Fruit fly (Drosophila melanogaster) whole organism, embryonic: Measurements from ENCODE around the gene CG15927.

Source experiments
- Ada2b ChIP-seq: fragments of 200-800 bp; sonication (Bioruptor generic); IDR thresholded peaks from 2 replicates; pipeline ENCODE4 v1.3.6; 2022; ENCODE audit warnings: missing biosample characterization, missing genetic modification characterization
- Atf-2 ChIP-seq: fragments of 200-800 bp; sonication (Bioruptor generic); optimal IDR thresholded peaks from 2 replicates; lab custom pipeline; 2016; ENCODE audit warnings: missing biosample characterization, missing genetic modification characterization
- Atf6 ChIP-seq: fragments of 200-800 bp; sonication (Bioruptor generic); IDR thresholded peaks from 2 replicates; pipeline ENCODE4 v1.3.6; 2022; ENCODE audit warnings: missing biosample characterization, missing genetic modification characterization
- B-H1 ChIP-seq: fragments of 200-800 bp; sonication (Bioruptor generic); IDR thresholded peaks from 3 replicates; pipeline ENCODE4 v1.3.6; 2022; ENCODE audit warnings: missing biosample characterization, missing genetic modification characterization
- CG10979 ChIP-seq: fragments of 200-800 bp; sonication (Bioruptor generic); optimal IDR thresholded peaks from 2 replicates; lab custom pipeline; 2018; ENCODE audit warnings: missing biosample characterization, mild to moderate bottlenecking, missing genetic modification characterization, moderate library complexity
- CG11085 ChIP-seq: fragments of 200-800 bp; sonication (Bioruptor generic); IDR thresholded peaks from 2 replicates; pipeline ENCODE4 v1.3.6; 2022; ENCODE audit warnings: missing biosample characterization, missing genetic modification characterization
- CG11723 ChIP-seq: fragments of 200-800 bp; sonication (Bioruptor generic); optimal IDR thresholded peaks from 2 replicates; lab custom pipeline; 2017; ENCODE audit warnings: missing biosample characterization, mild to moderate bottlenecking, missing genetic modification characterization
- CG14860 ChIP-seq: fragments of 200-800 bp; sonication (Bioruptor generic); IDR thresholded peaks from 3 replicates; pipeline ENCODE4 v1.3.6; 2022; ENCODE audit warnings: missing biosample characterization, missing genetic modification characterization; ENCODE audit not compliant: partially characterized antibody
- CG15601 ChIP-seq: fragments of 200-800 bp; sonication (Bioruptor generic); optimal IDR thresholded peaks from 3 replicates; lab custom pipeline; 2019; ENCODE audit warnings: missing biosample characterization, mild to moderate bottlenecking, missing genetic modification characterization, moderate library complexity
- CG1602 ChIP-seq: fragments of 200-800 bp; sonication (Bioruptor generic); optimal IDR thresholded peaks from 3 replicates; lab custom pipeline; 2016; ENCODE audit warnings: missing biosample characterization, missing genetic modification characterization
- CG1603 ChIP-seq: fragments of 200-800 bp; sonication (Bioruptor generic); optimal IDR thresholded peaks from 2 replicates; lab custom pipeline; 2019; ENCODE audit warnings: missing biosample characterization, mild to moderate bottlenecking, missing genetic modification characterization, moderate library complexity
- CG1792 ChIP-seq: fragments of 200-800 bp; sonication (Bioruptor generic); optimal IDR thresholded peaks from 2 replicates; lab custom pipeline; 2016; ENCODE audit warnings: missing biosample characterization, missing genetic modification characterization
- CG18619 ChIP-seq: fragments of 200-800 bp; sonication (Bioruptor generic); optimal IDR thresholded peaks from 3 replicates; lab custom pipeline; 2017; ENCODE audit warnings: missing biosample characterization, mild to moderate bottlenecking, missing genetic modification characterization
- CG18764 ChIP-seq: fragments of 200-800 bp; sonication (Bioruptor generic); optimal IDR thresholded peaks from 3 replicates; lab custom pipeline; 2016; ENCODE audit warnings: missing biosample characterization, missing genetic modification characterization
- CG30020 ChIP-seq: fragments of 200-800 bp; optimal IDR thresholded peaks from 2 replicates; lab custom pipeline; 2019; ENCODE audit warnings: missing biosample characterization, mild to moderate bottlenecking, missing genetic modification characterization, moderate library complexity
- CG7372 ChIP-seq: fragments of 200-800 bp; sonication (Bioruptor generic); IDR thresholded peaks from 2 replicates; pipeline ENCODE4 v1.3.6; 2022; ENCODE audit warnings: missing biosample characterization, missing genetic modification characterization
- CG8765 ChIP-seq: fragments of 200-800 bp; sonication (Bioruptor generic); IDR thresholded peaks from 2 replicates; pipeline ENCODE4 v1.3.6; 2022; ENCODE audit warnings: missing biosample characterization, missing genetic modification characterization
- CG8944 ChIP-seq: fragments of 200-800 bp; sonication (Bioruptor generic); optimal IDR thresholded peaks from 3 replicates; lab custom pipeline; 2016; ENCODE audit warnings: missing biosample characterization, missing genetic modification characterization
- CG9817 ChIP-seq: fragments of 200-800 bp; sonication (Bioruptor generic); optimal IDR thresholded peaks from 2 replicates; lab custom pipeline; 2018; ENCODE audit warnings: missing biosample characterization, mild to moderate bottlenecking, missing genetic modification characterization, moderate library complexity
- D19A ChIP-seq: fragments of 200-800 bp; optimal IDR thresholded peaks from 3 replicates; lab custom pipeline; 2019; ENCODE audit warnings: missing biosample characterization, mild to moderate bottlenecking, missing genetic modification characterization, moderate library complexity
- Dfd ChIP-seq, 2 experiments: fragments of >200 bp; optimal IDR thresholded peaks; 2 replicates each; lab custom pipeline; 2017; ENCODE audit warnings: missing biosample characterization in 2 of 2, missing genetic modification characterization in 2 of 2
- Dip2 ChIP-seq: fragments of 200-800 bp; sonication (Bioruptor generic); IDR thresholded peaks from 2 replicates; pipeline ENCODE4 v1.3.6; 2022; ENCODE audit warnings: missing biosample characterization, missing genetic modification characterization
- Dp ChIP-seq: fragments of 200-800 bp; sonication (Bioruptor generic); optimal IDR thresholded peaks from 2 replicates; lab custom pipeline; 2018; ENCODE audit warnings: missing biosample characterization, mild to moderate bottlenecking, missing genetic modification characterization, moderate library complexity
- Eip74EF ChIP-seq, 2 experiments: fragments of 200-800 bp in 1 of 2; fragments of >200 bp in 1 of 2; sonication (Bioruptor generic) in 1 of 2; optimal IDR thresholded peaks; 2 replicates each; lab custom pipeline; 2017 to 2019; ENCODE audit warnings: missing biosample characterization in 2 of 2, missing genetic modification characterization in 2 of 2, mild to moderate bottlenecking in 1 of 2, moderate library complexity in 1 of 2
- Fer3 ChIP-seq: fragments of 200-800 bp; sonication (Bioruptor generic); optimal IDR thresholded peaks from 2 replicates; lab custom pipeline; 2018; ENCODE audit warnings: missing biosample characterization, mild to moderate bottlenecking, missing genetic modification characterization, moderate library complexity
- H15 ChIP-seq: fragments of 200-800 bp; sonication (Bioruptor generic); IDR thresholded peaks from 3 replicates; pipeline ENCODE4 v1.3.6; 2022; ENCODE audit warnings: missing biosample characterization, missing genetic modification characterization
- HLH54F ChIP-seq: fragments of 200-800 bp; sonication (Bioruptor generic); optimal IDR thresholded peaks from 3 replicates; lab custom pipeline; 2016; ENCODE audit warnings: missing biosample characterization, missing genetic modification characterization
- HmgZ ChIP-seq: fragments of 200-800 bp; sonication (Bioruptor generic); optimal IDR thresholded peaks from 2 replicates; lab custom pipeline; 2018; ENCODE audit warnings: missing biosample characterization, mild to moderate bottlenecking, missing genetic modification characterization
- Kr ChIP-seq: fragments of 200-800 bp; sonication (Bioruptor generic); optimal IDR thresholded peaks from 2 replicates; lab custom pipeline; 2017; ENCODE audit warnings: missing biosample characterization, mild to moderate bottlenecking, missing genetic modification characterization
- Nf-YA ChIP-seq: fragments of 200-800 bp; sonication (Bioruptor generic); IDR thresholded peaks from 2 replicates; pipeline ENCODE4 v1.3.6; 2022; ENCODE audit warnings: missing biosample characterization, missing genetic modification characterization
- Ravus ChIP-seq: fragments of 200-800 bp; sonication (Bioruptor generic); IDR thresholded peaks from 2 replicates; pipeline ENCODE4 v1.3.6; 2022; ENCODE audit warnings: missing biosample characterization, missing genetic modification characterization
- Rfx ChIP-seq: fragments of 200-800 bp; sonication (Bioruptor generic); IDR thresholded peaks from 2 replicates; pipeline ENCODE4 v1.3.6; 2022; ENCODE audit warnings: missing biosample characterization, missing genetic modification characterization
- Sox100B ChIP-seq: fragments of 200-800 bp; sonication (Bioruptor generic); optimal IDR thresholded peaks from 3 replicates; lab custom pipeline; 2018; ENCODE audit warnings: missing biosample characterization, mild to moderate bottlenecking, missing genetic modification characterization
- Spps ChIP-seq: fragments of 200-800 bp; sonication (Bioruptor generic); optimal IDR thresholded peaks from 2 replicates; lab custom pipeline; 2018; ENCODE audit warnings: missing biosample characterization, mild to moderate bottlenecking, missing genetic modification characterization
- Tbp ChIP-seq: fragments of >200 bp; optimal IDR thresholded peaks from 2 replicates; lab custom pipeline; 2018; ENCODE audit warnings: missing biosample characterization, missing genetic modification characterization
- abd-A ChIP-seq: fragments of 200-800 bp; sonication (Bioruptor generic); optimal IDR thresholded peaks from 3 replicates; lab custom pipeline; 2019; ENCODE audit warnings: missing biosample characterization, mild to moderate bottlenecking, missing genetic modification characterization, moderate library complexity
- gcm ChIP-seq: fragments of 200-800 bp; sonication (Bioruptor generic); optimal IDR thresholded peaks from 2 replicates; lab custom pipeline; 2019; ENCODE audit warnings: missing biosample characterization, mild to moderate bottlenecking, missing genetic modification characterization, moderate library complexity
- gcm2 ChIP-seq: fragments of 200-800 bp; sonication (Bioruptor generic); optimal IDR thresholded peaks from 2 replicates; lab custom pipeline; 2016; ENCODE audit warnings: missing biosample characterization, missing genetic modification characterization
- jigr1 ChIP-seq: fragments of 200-800 bp; sonication (Bioruptor generic); IDR thresholded peaks from 3 replicates; pipeline ENCODE4 v1.3.6; 2022; ENCODE audit warnings: missing biosample characterization, missing genetic modification characterization
- ken ChIP-seq: fragments of 200-800 bp; sonication (Bioruptor generic); IDR thresholded peaks from 3 replicates; pipeline ENCODE4 v1.3.6; 2022; ENCODE audit warnings: missing biosample characterization, missing genetic modification characterization
- lilli ChIP-seq: fragments of 200-800 bp; sonication (Bioruptor generic); optimal IDR thresholded peaks from 3 replicates; lab custom pipeline; 2016; ENCODE audit warnings: missing biosample characterization, missing genetic modification characterization
- odd ChIP-seq: fragments of 200-800 bp; sonication (Bioruptor generic); optimal IDR thresholded peaks from 2 replicates; lab custom pipeline; 2017; ENCODE audit warnings: missing biosample characterization, mild to moderate bottlenecking, missing genetic modification characterization
- pho ChIP-seq: fragments of 200-800 bp; sonication (Bioruptor generic); optimal IDR thresholded peaks from 2 replicates; lab custom pipeline; 2016; ENCODE audit warnings: missing biosample characterization, missing genetic modification characterization
- prd ChIP-seq, 3 experiments: fragments of >200 bp in 2 of 3; fragments of 200-800 bp in 1 of 3; sonication (Bioruptor generic) in 1 of 3; optimal IDR thresholded peaks in 2 of 3; IDR thresholded peaks in 1 of 3; 2 replicates in 2 of 3; 3 replicates in 1 of 3; pipeline versions ENCODE4 v1.3.6 to Lab custom; 2017 to 2022; ENCODE audit warnings: missing biosample characterization in 1 of 3, missing genetic modification characterization in 1 of 3
- pros ChIP-seq: fragments of 200-800 bp; sonication (Bioruptor generic); optimal IDR thresholded peaks from 3 replicates; lab custom pipeline; 2019; ENCODE audit warnings: missing biosample characterization, mild to moderate bottlenecking, missing genetic modification characterization, moderate library complexity
- psq ChIP-seq: fragments of 200-800 bp; sonication (Bioruptor generic); optimal IDR thresholded peaks from 2 replicates; lab custom pipeline; 2017; ENCODE audit warnings: missing biosample characterization, missing genetic modification characterization
- sima ChIP-seq: fragments of 200-800 bp; sonication (Bioruptor generic); optimal IDR thresholded peaks from 2 replicates; lab custom pipeline; 2016; ENCODE audit warnings: missing biosample characterization, missing genetic modification characterization
- slbo ChIP-seq: fragments of 200-800 bp; sonication (Bioruptor generic); IDR thresholded peaks from 2 replicates; pipeline ENCODE4 v1.3.6; 2022; ENCODE audit warnings: missing biosample characterization, missing genetic modification characterization
- sr ChIP-seq: fragments of 200-800 bp; sonication (Bioruptor generic); IDR thresholded peaks from 3 replicates; pipeline ENCODE4 v1.3.6; 2022; ENCODE audit warnings: missing biosample characterization, missing genetic modification characterization
- tx ChIP-seq: fragments of 200-800 bp; sonication (Bioruptor generic); optimal IDR thresholded peaks from 2 replicates; lab custom pipeline; 2016; ENCODE audit warnings: missing biosample characterization, missing genetic modification characterization
- vvl ChIP-seq: fragments of 200-800 bp; sonication (Bioruptor generic); IDR thresholded peaks from 2 replicates; pipeline ENCODE4 v1.3.6; 2022; ENCODE audit warnings: missing biosample characterization, missing genetic modification characterization

The CG15927 gene

DNA sequence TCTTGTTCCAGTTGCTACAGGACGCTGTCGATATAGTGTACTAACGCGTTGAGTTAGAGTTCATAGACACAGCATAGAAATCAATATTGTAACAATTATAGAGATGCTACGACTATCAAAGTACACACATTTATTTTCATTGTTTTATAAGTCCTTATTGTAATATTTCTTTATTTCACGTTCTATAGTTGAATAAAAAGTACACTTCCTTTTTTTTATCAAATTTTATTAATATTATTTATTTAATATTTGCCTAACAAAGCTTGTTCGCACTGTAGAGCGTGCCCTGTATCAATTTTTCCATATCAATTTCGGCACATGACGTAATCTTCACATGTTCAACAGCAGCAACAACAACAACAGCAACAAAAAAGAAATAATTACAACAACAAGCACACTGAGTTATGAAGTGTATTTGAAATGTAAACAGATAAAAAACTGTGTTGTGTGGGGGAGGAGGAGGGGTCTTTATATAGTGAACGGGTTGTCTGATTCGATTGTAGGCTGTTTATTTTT, 19.5 kb downstream of the CG15927 start (continued):
- TF ChIP-seq CG15601 (tag; lab: Kevin White, UChicago) (peak; percentile 72), lilli (GFP tag; lab: Kevin White, UChicago) (peak; percentile 52), Fer3 (tag; lab: Kevin White, UChicago) (peak; percentile 80), sr (no peak), Spps (tag; lab: Kevin White, UChicago) (peak; percentile 14), H15 (GFP tag; lab: Robert Waterston, UW) (peak; percentile 53; the same call in 1 of the 3 replicates), Kr (GFP tag; lab: Kevin White, UChicago) (no peak), Dfd (GFP tag; optimal IDR thresholded peaks at IDR 0.05; lab: Kevin White, UChicago) (no peak), abd-A (tag; lab: Kevin White, UChicago) (peak; percentile 81), CG9817 (peak; percentile 84), D19A (tag; lab: Kevin White, UChicago) (peak; percentile 82), B-H1 (GFP tag; lab: Robert Waterston, UW) (peak; percentile 66), HLH54F (no peak), gcm (GFP tag; lab: Kevin White, UChicago) (peak; percentile 75), jigr1 (GFP tag; lab: Robert Waterston, UW) (no peak; the same call in 2 of the 3 replicates), Atf-2 (GFP tag; lab: Kevin White, UChicago) (no peak), CG18764 (peak; percentile 37), odd (GFP tag; lab: Kevin White, UChicago) (peak; percentile 79), CG18619 (GFP tag; lab: Kevin White, UChicago) (peak; percentile 68), HmgZ (tag; lab: Kevin White, UChicago) (peak; percentile 30), Ada2b (GFP tag; lab: Robert Waterston, UW) (peak; percentile 75), ken (GFP tag; lab: Robert Waterston, UW) (0 out of 3 replicates have a peak, but pooled peaks have one; percentile 8), CG1603 (tag; lab: Kevin White, UChicago) (no peak), CG10979 (tag; lab: Kevin White, UChicago) (peak; percentile 75), CG7372 (GFP tag; lab: Robert Waterston, UW) (peak; percentile 80), Rfx (peak; percentile 82), vvl (GFP tag; lab: Robert Waterston, UW) (peak; percentile 80), CG1792 (GFP tag; lab: Kevin White, UChicago) (no peak), Eip74EF (GFP tag; optimal IDR thresholded peaks at IDR 0.05; lab: Kevin White, UChicago) (peak in 1 of 2 experiments; percentile 59), CG8765 (GFP tag; lab: Robert Waterston, UW) (no peak), Dip2 (peak; percentile 44; the same call in 1 of the 2 replicates), Dp (GFP tag; lab: Kevin White, UChicago) (no peak), gcm2 (GFP tag; lab: Kevin White, UChicago) (no peak), CG14860 (GFP tag; lab: Robert Waterston, UW) (no peak), CG1602 (GFP tag; lab: Kevin White, UChicago) (peak; percentile 48), psq (peak; percentile 20), Nf-YA (GFP tag; lab: Robert Waterston, UW) (no peak), tx (GFP tag; lab: Kevin White, UChicago) (no peak), slbo (GFP tag; lab: Robert Waterston, UW) (peak; percentile 74), Atf6 (GFP tag; lab: Robert Waterston, UW) (peak; percentile 72), prd (optimal IDR thresholded peaks at IDR 0.05; lab: Kevin White, UChicago) (no peak), prd (GFP tag; IDR thresholded peaks at IDR 0.05; lab: Robert Waterston, UW) (peak; percentile 78), pho (GFP tag; lab: Kevin White, UChicago) (no peak), CG11085 (GFP tag; lab: Robert Waterston, UW) (no peak), CG11723 (GFP tag; lab: Kevin White, UChicago) (peak; percentile 51), pros (GFP tag; lab: Kevin White, UChicago) (no peak), CG30020 (peak; percentile 36), sima (GFP tag; lab: Kevin White, UChicago) (no peak), CG8944 (no peak), Tbp (GFP tag; lab: Kevin White, UChicago) (no peak), Sox100B (GFP tag; lab: Kevin White, UChicago) (peak; percentile 86), Ravus (GFP tag; lab: Robert Waterston, UW) (peak; percentile 36)
